Fruit fly (Drosophila melanogaster) whole organism, adult: ENCODE data around the gene Atg3.

Source experiments
- CG11617 ChIP-seq: fragments of 200-800 bp; sonication (Bioruptor generic); optimal IDR thresholded peaks from 2 replicates; lab custom pipeline; 2017; ENCODE audit warnings: mild to moderate bottlenecking, missing biosample characterization, missing genetic modification reagents, missing genetic modification characterization
- CG33017 ChIP-seq: fragments of 200-800 bp; sonication (Bioruptor generic); optimal IDR thresholded peaks from 2 replicates; lab custom pipeline; 2018; ENCODE audit warnings: missing biosample characterization, mild to moderate bottlenecking, missing genetic modification characterization, moderate library complexity
- CG7045 ChIP-seq: fragments of 200-800 bp; sonication (Bioruptor generic); optimal IDR thresholded peaks from 2 replicates; lab custom pipeline; 2017; ENCODE audit warnings: missing biosample characterization, mild to moderate bottlenecking, missing genetic modification characterization
- CG7101 ChIP-seq: fragments of 200-800 bp; sonication (Bioruptor generic); optimal IDR thresholded peaks from 2 replicates; lab custom pipeline; 2018; ENCODE audit warnings: missing biosample characterization, mild to moderate bottlenecking, missing genetic modification characterization, moderate library complexity
- Mnt ChIP-seq: fragments of 200-800 bp; sonication (Bioruptor generic); optimal IDR thresholded peaks from 2 replicates; lab custom pipeline; 2016; ENCODE audit warnings: missing biosample characterization, mild to moderate bottlenecking, missing genetic modification characterization
- bab1 ChIP-seq: fragments of 200-800 bp; sonication (Bioruptor generic); optimal IDR thresholded peaks from 3 replicates; lab custom pipeline; 2019; ENCODE audit warnings: missing biosample characterization, mild to moderate bottlenecking, missing genetic modification characterization, moderate library complexity
- kay ChIP-seq: fragments of 200-800 bp; sonication (Bioruptor generic); peaks from one replicate; lab custom pipeline; 2016; ENCODE audit warnings: missing biosample characterization, missing genetic modification characterization, borderline replicate concordance
- pad ChIP-seq: fragments of 200-800 bp; sonication (Bioruptor generic); optimal IDR thresholded peaks from 3 replicates; lab custom pipeline; 2017; ENCODE audit warnings: missing biosample characterization, missing genetic modification characterization, mild to moderate bottlenecking, moderate library complexity, missing genetic modification reagents
- tj ChIP-seq: fragments of 200-800 bp; sonication (Bioruptor generic); optimal IDR thresholded peaks from 3 replicates; lab custom pipeline; 2017; ENCODE audit warnings: missing biosample characterization, mild to moderate bottlenecking, missing genetic modification characterization, moderate library complexity
- toe ChIP-seq: fragments of 200-800 bp; sonication (Bioruptor generic); optimal IDR thresholded peaks from 2 replicates; lab custom pipeline; 2016; ENCODE audit warnings: missing biosample characterization, missing genetic modification characterization

Gene Atg3

DNA sequence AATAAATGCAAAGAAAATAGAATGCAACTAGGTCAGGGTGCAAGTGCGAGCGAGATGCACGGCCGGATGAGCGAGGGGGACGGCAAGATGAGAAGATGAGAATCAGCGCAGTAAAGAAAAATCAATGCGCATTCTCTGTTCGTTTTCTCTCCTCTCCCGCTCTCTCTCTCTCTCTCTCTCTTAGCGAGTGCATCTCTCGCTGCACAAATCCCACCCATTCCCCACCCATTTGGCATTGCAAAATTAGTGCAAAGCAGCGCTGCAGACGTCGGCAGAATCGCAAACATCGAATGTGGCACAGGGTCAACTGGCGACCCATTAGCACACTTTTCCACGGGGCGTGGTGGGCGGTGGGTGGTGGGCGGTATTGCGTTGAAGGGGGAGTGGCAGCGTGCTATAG, 44.3 kb downstream of the Atg3 start:
- TF ChIP-seq CG33017 (tag; lab: Kevin White, UChicago) (no peak), pad (GFP tag; lab: Kevin White, UChicago) (peak; percentile 4), tj (peak; percentile 72)

DNA sequence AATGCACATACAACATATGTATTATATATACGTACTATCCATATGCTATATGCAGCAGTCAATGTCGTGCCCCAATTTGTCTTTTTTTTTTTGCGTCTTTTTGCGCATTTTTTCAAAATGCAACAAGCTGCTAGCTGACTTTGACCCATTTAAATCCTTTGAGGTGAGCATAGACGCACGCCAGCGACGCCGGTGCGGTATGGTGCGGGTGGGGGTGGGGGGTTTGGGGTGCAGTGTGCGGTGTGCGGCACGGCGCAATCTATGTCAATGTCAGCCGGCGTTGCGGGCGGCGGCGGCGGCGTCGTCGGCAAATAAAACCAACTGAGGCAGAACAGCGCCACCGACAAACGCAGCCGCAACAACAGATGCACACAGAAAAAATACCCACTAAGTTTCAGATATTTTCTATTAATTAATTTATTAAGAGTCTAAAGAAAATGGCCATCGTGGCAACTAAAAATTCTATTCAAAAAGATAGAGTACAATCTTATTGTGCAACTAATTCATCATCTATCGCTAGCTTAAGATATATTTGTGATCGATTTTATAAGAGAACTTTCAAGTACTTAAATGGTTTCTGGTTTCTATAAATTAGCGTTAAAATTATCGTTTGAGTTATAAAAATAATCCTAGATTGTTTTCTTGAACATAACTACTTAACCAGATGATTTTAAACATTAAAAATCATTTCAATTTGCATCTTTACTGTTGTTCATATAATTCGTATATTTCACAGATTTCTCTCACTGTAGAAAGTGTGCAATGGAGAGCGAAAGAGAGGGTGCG, 46.8 kb downstream of the Atg3 start:
- peak; percentile 16 for TF ChIP-seq CG11617 (GFP tag; lab: Kevin White, UChicago)
- TF ChIP-seq Mnt (GFP tag; lab: Kevin White, UChicago) = no peak
- peak; percentile 26 for TF ChIP-seq CG7045 (GFP tag; lab: Kevin White, UChicago)
- TF ChIP-seq pad (GFP tag; lab: Kevin White, UChicago) = no peak
- TF ChIP-seq CG33017 (tag; lab: Kevin White, UChicago) = peak; percentile 33

DNA sequence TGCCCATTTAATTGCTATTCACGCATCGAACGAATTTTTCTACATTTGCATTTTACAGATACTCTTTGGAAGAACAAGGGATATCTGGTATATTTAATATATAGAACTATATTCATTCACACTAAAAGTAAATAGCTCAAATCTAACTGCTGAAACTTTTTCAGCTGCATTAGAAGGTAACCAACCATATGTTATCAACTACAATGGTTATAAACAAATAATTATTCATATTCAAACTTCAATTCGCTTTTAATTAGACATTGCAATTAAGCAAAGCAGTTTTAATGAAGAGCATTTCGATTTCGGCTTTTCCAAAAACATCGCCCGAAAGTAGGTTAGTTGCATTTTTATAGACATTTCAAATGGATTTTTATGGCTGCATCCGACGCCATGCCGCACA, 47.9 kb downstream of the Atg3 start:
- TF ChIP-seq pad (GFP tag; lab: Kevin White, UChicago) (no peak), kay (peak; percentile 54), CG7101 (tag; lab: Kevin White, UChicago) (no peak)

DNA sequence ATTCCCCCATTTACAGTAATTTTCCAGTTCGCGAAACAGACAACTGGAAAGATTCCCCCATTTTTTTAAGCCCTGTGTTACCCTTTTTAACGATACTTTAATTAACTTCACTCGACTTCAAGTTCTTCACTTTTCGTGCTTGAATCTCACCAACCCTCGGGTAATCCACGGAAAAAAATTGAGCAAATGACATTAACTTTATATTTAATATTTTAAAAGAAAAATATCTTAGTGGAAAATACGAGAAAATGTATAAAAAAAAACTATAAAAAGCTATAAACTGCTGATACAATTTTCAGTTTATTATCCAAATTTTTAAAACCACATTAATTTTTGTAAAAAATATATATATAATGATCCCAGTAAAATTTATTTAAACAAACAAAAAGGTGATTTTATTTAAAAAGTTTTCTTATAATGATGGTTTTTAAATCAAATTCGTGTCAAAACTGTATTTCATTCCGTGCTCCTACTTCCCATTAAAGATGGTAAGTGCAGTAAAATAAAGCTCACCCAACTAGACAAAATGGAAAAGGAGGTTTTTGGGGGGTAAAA, 51.1 kb downstream of the Atg3 start:
- TF ChIP-seq bab1 (no peak), kay (peak; percentile 71), toe (GFP tag; lab: Kevin White, UChicago) (no peak)
